Fruit fly (Drosophila melanogaster) whole organism, embryonic: ENCODE measurements around the gene ZIPIC.

ENCODE experiments used
- Atf6 ChIP-seq: fragments of 200-800 bp; sonication (Bioruptor generic); IDR thresholded peaks from 2 replicates; pipeline ENCODE4 v1.3.6; 2022; ENCODE audit warnings: missing biosample characterization, missing genetic modification characterization
- Blimp-1 ChIP-seq: fragments of 200-800 bp; sonication (Bioruptor generic); optimal IDR thresholded peaks from 3 replicates; lab custom pipeline; 2018; ENCODE audit warnings: missing biosample characterization, missing genetic modification characterization, mild to moderate bottlenecking, moderate library complexity, missing genetic modification reagents
- CG10959 ChIP-seq: fragments of 200-800 bp; sonication (Bioruptor generic); IDR thresholded peaks from 2 replicates; pipeline ENCODE4 v1.3.6; 2022; ENCODE audit warnings: missing biosample characterization, missing genetic modification characterization
- CG10979 ChIP-seq: fragments of 200-800 bp; sonication (Bioruptor generic); optimal IDR thresholded peaks from 2 replicates; lab custom pipeline; 2018; ENCODE audit warnings: missing biosample characterization, mild to moderate bottlenecking, missing genetic modification characterization, moderate library complexity
- CG13123 ChIP-seq: fragments of 200-800 bp; sonication (Bioruptor generic); optimal IDR thresholded peaks from 2 replicates; lab custom pipeline; 2016; ENCODE audit warnings: missing biosample characterization, missing genetic modification characterization
- CG14710 ChIP-seq: fragments of 200-800 bp; sonication (Bioruptor generic); optimal IDR thresholded peaks from 3 replicates; lab custom pipeline; 2019; ENCODE audit warnings: missing biosample characterization, mild to moderate bottlenecking, missing genetic modification characterization, moderate library complexity
- CG1529 ChIP-seq: fragments of 200-800 bp; sonication (Bioruptor generic); optimal IDR thresholded peaks from 3 replicates; lab custom pipeline; 2018; ENCODE audit warnings: missing biosample characterization, missing genetic modification characterization
- CG1603 ChIP-seq: fragments of 200-800 bp; sonication (Bioruptor generic); optimal IDR thresholded peaks from 2 replicates; lab custom pipeline; 2019; ENCODE audit warnings: missing biosample characterization, mild to moderate bottlenecking, missing genetic modification characterization, moderate library complexity
- CG16813 ChIP-seq: fragments of 200-800 bp; sonication (Bioruptor generic); IDR thresholded peaks from 3 replicates; pipeline ENCODE4 v1.3.6; 2022; ENCODE audit warnings: missing biosample characterization, missing genetic modification characterization; ENCODE audit not compliant: partially characterized antibody
- CG17612 ChIP-seq: fragments of 200-800 bp; sonication (Bioruptor generic); IDR thresholded peaks from 2 replicates; pipeline ENCODE4 v1.3.6; 2022; ENCODE audit warnings: missing biosample characterization, missing genetic modification characterization
- CG2712 ChIP-seq: fragments of 200-800 bp; optimal IDR thresholded peaks from 3 replicates; lab custom pipeline; 2019; ENCODE audit warnings: missing biosample characterization, mild to moderate bottlenecking, missing genetic modification characterization, moderate library complexity
- CG2889 ChIP-seq: fragments of 200-800 bp; sonication (Bioruptor generic); IDR thresholded peaks from 3 replicates; pipeline ENCODE4 v1.3.6; 2022; ENCODE audit warnings: missing biosample characterization, missing genetic modification characterization
- CG31365 ChIP-seq: fragments of 200-800 bp; sonication (Bioruptor generic); optimal IDR thresholded peaks from 2 replicates; lab custom pipeline; 2018; ENCODE audit warnings: missing biosample characterization, mild to moderate bottlenecking, missing genetic modification characterization
- CG3407 ChIP-seq: fragments of 200-800 bp; sonication (Bioruptor generic); optimal IDR thresholded peaks from 2 replicates; lab custom pipeline; 2018; ENCODE audit warnings: missing biosample characterization, mild to moderate bottlenecking, missing genetic modification characterization
- CG6175 ChIP-seq: fragments of 200-800 bp; sonication (Bioruptor generic); IDR thresholded peaks from 3 replicates; pipeline ENCODE4 v1.3.6; 2022; ENCODE audit warnings: missing biosample characterization, missing genetic modification characterization
- CG8388 ChIP-seq: fragments of 200-800 bp; sonication (Bioruptor generic); optimal IDR thresholded peaks from 2 replicates; lab custom pipeline; 2019; ENCODE audit warnings: missing biosample characterization, mild to moderate bottlenecking, missing genetic modification characterization, moderate library complexity
- CG9876 ChIP-seq: fragments of 200-800 bp; sonication (Bioruptor generic); optimal IDR thresholded peaks from 2 replicates; lab custom pipeline; 2016; ENCODE audit warnings: missing biosample characterization, missing genetic modification characterization
- Dref ChIP-seq: fragments of 200-800 bp; sonication (Bioruptor generic); IDR thresholded peaks from 2 replicates; pipeline ENCODE4 v1.3.6; 2022; ENCODE audit warnings: missing biosample characterization, missing genetic modification characterization
- Drgx ChIP-seq: fragments of 200-800 bp; sonication (Bioruptor generic); IDR thresholded peaks from 2 replicates; pipeline ENCODE4 v1.3.6; 2022; ENCODE audit warnings: missing biosample characterization, missing genetic modification characterization
- Eip74EF ChIP-seq, 2 experiments: fragments of 200-800 bp in 1 of 2; fragments of >200 bp in 1 of 2; sonication (Bioruptor generic) in 1 of 2; optimal IDR thresholded peaks; 2 replicates each; lab custom pipeline; 2017 to 2019; ENCODE audit warnings: missing biosample characterization in 2 of 2, missing genetic modification characterization in 2 of 2, mild to moderate bottlenecking in 1 of 2, moderate library complexity in 1 of 2
- Ets65A ChIP-seq: fragments of 200-800 bp; sonication (Bioruptor generic); peaks from one replicate; lab custom pipeline; 2016; ENCODE audit warnings: missing biosample characterization, missing genetic modification characterization
- H15 ChIP-seq: fragments of 200-800 bp; sonication (Bioruptor generic); IDR thresholded peaks from 3 replicates; pipeline ENCODE4 v1.3.6; 2022; ENCODE audit warnings: missing biosample characterization, missing genetic modification characterization
- HLH3B ChIP-seq: fragments of 200-800 bp; sonication (Bioruptor generic); IDR thresholded peaks from 2 replicates; pipeline ENCODE4 v1.3.6; 2022; ENCODE audit warnings: missing biosample characterization, missing genetic modification characterization
- Hr39 ChIP-seq: fragments of >200 bp; optimal IDR thresholded peaks from 2 replicates; lab custom pipeline; 2017
- Hsf ChIP-seq: fragments of 200-800 bp; sonication (Bioruptor generic); optimal IDR thresholded peaks from 3 replicates; lab custom pipeline; 2016; ENCODE audit warnings: missing biosample characterization, missing genetic modification characterization
- NfI ChIP-seq: fragments of 200-800 bp; sonication (Bioruptor generic); optimal IDR thresholded peaks from 3 replicates; lab custom pipeline; 2018; ENCODE audit warnings: missing biosample characterization, mild to moderate bottlenecking, missing genetic modification characterization, moderate library complexity
- Sox100B ChIP-seq: fragments of 200-800 bp; sonication (Bioruptor generic); optimal IDR thresholded peaks from 3 replicates; lab custom pipeline; 2018; ENCODE audit warnings: missing biosample characterization, mild to moderate bottlenecking, missing genetic modification characterization
- Sry-δ ChIP-seq: fragments of 200-800 bp; sonication (Bioruptor generic); optimal IDR thresholded peaks from 2 replicates; lab custom pipeline; 2016; ENCODE audit warnings: missing biosample characterization, missing genetic modification characterization
- TFAM ChIP-seq: fragments of 200-800 bp; sonication (Bioruptor generic); optimal IDR thresholded peaks from 2 replicates; lab custom pipeline; 2017; ENCODE audit warnings: missing biosample characterization, missing genetic modification characterization, inconsistent platforms
- Xrp1 ChIP-seq: fragments of 200-800 bp; sonication (Bioruptor generic); IDR thresholded peaks from 2 replicates; pipeline ENCODE4 v1.3.6; 2022; ENCODE audit warnings: missing biosample characterization, missing genetic modification characterization
- aop ChIP-seq: fragments of 200-800 bp; sonication (Bioruptor generic); IDR thresholded peaks from 2 replicates; pipeline ENCODE4 v1.3.6; 2022; ENCODE audit warnings: missing biosample characterization, missing genetic modification characterization
- bsh ChIP-seq, 2 experiments: fragments of 200-800 bp; sonication (Bioruptor generic); optimal IDR thresholded peaks; 2 replicates each; lab custom pipeline; 2017 to 2018; ENCODE audit warnings: mild to moderate bottlenecking in 2 of 2, missing biosample characterization in 2 of 2, missing genetic modification characterization in 2 of 2, moderate library complexity in 1 of 2
- chm ChIP-seq: fragments of 200-800 bp; sonication (Bioruptor generic); IDR thresholded peaks from 2 replicates; pipeline ENCODE4 v1.3.6; 2022; ENCODE audit warnings: missing biosample characterization, missing genetic modification characterization
- ci ChIP-seq: fragments of 200-800 bp; sonication (Bioruptor generic); IDR thresholded peaks from 3 replicates; pipeline ENCODE4 v1.3.6; 2022; ENCODE audit warnings: missing biosample characterization, missing genetic modification characterization
- gro ChIP-seq: fragments of 200-800 bp; sonication (Bioruptor generic); optimal IDR thresholded peaks from 2 replicates; lab custom pipeline; 2016; ENCODE audit warnings: missing biosample characterization, missing genetic modification characterization
- hkb ChIP-seq, 2 experiments: fragments of 200-800 bp in 1 of 2; fragments of >200 bp in 1 of 2; sonication (Bioruptor generic) in 1 of 2; IDR thresholded peaks in 1 of 2; optimal IDR thresholded peaks in 1 of 2; 2 replicates each; pipeline versions ENCODE4 v1.3.6 to Lab custom; 2017 to 2022; ENCODE audit warnings: missing biosample characterization in 1 of 2, missing genetic modification characterization in 1 of 2
- jing ChIP-seq: fragments of 200-800 bp; sonication (Bioruptor generic); optimal IDR thresholded peaks from 2 replicates; lab custom pipeline; 2018; ENCODE audit warnings: missing biosample characterization, mild to moderate bottlenecking, missing genetic modification characterization
- mam ChIP-seq: fragments of 200-800 bp; sonication (Bioruptor generic); optimal IDR thresholded peaks from 3 replicates; lab custom pipeline; 2016; ENCODE audit warnings: missing biosample characterization, missing genetic modification characterization
- nmo ChIP-seq: fragments of 200-800 bp; sonication (Bioruptor generic); optimal IDR thresholded peaks from 2 replicates; lab custom pipeline; 2018; ENCODE audit warnings: missing biosample characterization, mild to moderate bottlenecking, missing genetic modification characterization, moderate library complexity
- oc ChIP-seq: fragments of 200-800 bp; sonication (Bioruptor generic); optimal IDR thresholded peaks from 2 replicates; lab custom pipeline; 2018; ENCODE audit warnings: missing biosample characterization, mild to moderate bottlenecking, missing genetic modification characterization, moderate library complexity
- otp ChIP-seq: fragments of 200-800 bp; sonication (Bioruptor generic); IDR thresholded peaks from 3 replicates; pipeline ENCODE4, ENCODE4 v1.3.6; 2022; ENCODE audit warnings: missing biosample characterization, missing genetic modification characterization
- pfk ChIP-seq: fragments of 200-800 bp; sonication (Bioruptor generic); optimal IDR thresholded peaks from 2 replicates; lab custom pipeline; 2018; ENCODE audit warnings: missing biosample characterization, mild to moderate bottlenecking, missing genetic modification characterization, moderate library complexity
- phol ChIP-seq: fragments of 200-800 bp; sonication (Bioruptor generic); optimal IDR thresholded peaks from 3 replicates; lab custom pipeline; 2018; ENCODE audit warnings: missing biosample characterization, mild to moderate bottlenecking, missing genetic modification characterization, moderate library complexity
- pnt ChIP-seq: fragments of 200-800 bp; sonication (Bioruptor generic); optimal IDR thresholded peaks from 3 replicates; lab custom pipeline; 2016; ENCODE audit warnings: missing biosample characterization, missing genetic modification characterization
- prd ChIP-seq, 3 experiments: fragments of >200 bp in 2 of 3; fragments of 200-800 bp in 1 of 3; sonication (Bioruptor generic) in 1 of 3; optimal IDR thresholded peaks in 2 of 3; IDR thresholded peaks in 1 of 3; 2 replicates in 2 of 3; 3 replicates in 1 of 3; pipeline versions ENCODE4 v1.3.6 to Lab custom; 2017 to 2022; ENCODE audit warnings: missing biosample characterization in 1 of 3, missing genetic modification characterization in 1 of 3
- shn ChIP-seq: fragments of 200-800 bp; sonication (Bioruptor generic); optimal IDR thresholded peaks from 3 replicates; lab custom pipeline; 2016; ENCODE audit warnings: missing biosample characterization, missing genetic modification characterization
- slbo ChIP-seq: fragments of 200-800 bp; sonication (Bioruptor generic); IDR thresholded peaks from 2 replicates; pipeline ENCODE4 v1.3.6; 2022; ENCODE audit warnings: missing biosample characterization, missing genetic modification characterization
- trh ChIP-seq: fragments of 200-800 bp; sonication (Bioruptor generic); optimal IDR thresholded peaks from 2 replicates; lab custom pipeline; 2016; ENCODE audit warnings: missing biosample characterization, missing genetic modification characterization
- vfl ChIP-seq: fragments of 200-800 bp; sonication (Bioruptor generic); optimal IDR thresholded peaks from 2 replicates; lab custom pipeline; 2016; ENCODE audit warnings: missing biosample characterization, missing genetic modification characterization
- yki ChIP-seq: fragments of >200 bp; optimal IDR thresholded peaks from 3 replicates; lab custom pipeline; 2018

ZIPIC gene

DNA sequence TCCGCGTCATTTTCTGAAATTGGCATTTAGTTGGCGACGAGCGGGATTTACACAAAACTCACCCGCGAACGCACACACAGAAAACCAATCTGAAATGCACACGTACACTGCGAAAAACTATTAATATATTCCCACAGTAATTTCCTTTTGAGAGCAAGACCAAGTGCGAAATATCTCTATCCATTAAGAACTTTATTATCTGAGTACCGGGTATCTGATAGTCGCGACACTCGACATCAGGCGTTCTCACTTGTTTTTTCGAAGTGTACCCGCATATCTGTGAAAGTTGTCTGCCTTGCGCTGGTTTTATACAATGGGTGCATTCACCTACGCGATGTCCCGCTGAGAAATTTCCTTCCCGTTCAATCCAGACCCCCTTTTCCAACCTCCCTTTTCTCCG lies 39.4 kb upstream of the ZIPIC start (continued):
- TF ChIP-seq CG1603 (peak; percentile 57), CG2712 (tag; lab: Kevin White, UChicago) (peak; percentile 31), Hsf (peak; percentile 22), CG3407 (GFP tag; lab: Kevin White, UChicago) (no peak), ci (GFP tag; lab: Robert Waterston, UW) (peak; percentile 22; the same call in 1 of the 3 replicates), pnt (GFP tag; lab: Kevin White, UChicago) (peak; percentile 17), mam (GFP tag; lab: Kevin White, UChicago) (no peak), CG16813 (peak; percentile 41; the same call in 1 of the 3 replicates), Blimp-1 (GFP tag; lab: Kevin White, UChicago) (peak; percentile 50), Eip74EF (GFP tag; optimal IDR thresholded peaks at IDR 0.05; lab: Kevin White, UChicago) (no peak), aop (GFP tag; lab: Robert Waterston, UW) (no peak), HLH3B (GFP tag; lab: Robert Waterston, UW) (peak; percentile 40; the same call in 1 of the 2 replicates), Atf6 (GFP tag; lab: Robert Waterston, UW) (0 out of 2 replicates have a peak, but pooled peaks have one; percentile 11), CG14710 (peak; percentile 5), CG10979 (tag; lab: Kevin White, UChicago) (peak; percentile 34), CG17612 (GFP tag; lab: Robert Waterston, UW) (no peak), nmo (GFP tag; lab: Kevin White, UChicago) (peak; percentile 2)

DNA sequence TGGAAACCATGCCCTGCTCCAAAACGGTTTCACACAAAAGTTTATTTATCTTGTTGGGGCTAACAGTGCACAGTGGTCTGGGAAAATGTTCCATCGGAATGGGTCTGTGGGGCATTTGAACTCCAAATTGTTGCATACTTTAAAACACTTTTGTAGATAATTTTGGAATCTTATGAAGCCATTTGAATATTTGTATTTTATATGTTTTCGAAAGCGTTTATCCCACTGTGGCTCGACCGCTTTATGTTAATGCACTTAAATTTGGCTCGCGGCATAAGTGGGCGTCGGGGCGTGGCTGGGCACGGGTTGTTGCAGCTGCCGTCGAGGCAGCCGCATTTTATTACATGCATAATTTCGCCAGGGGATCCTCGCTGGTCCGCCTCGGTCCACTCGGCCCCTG lies 35.2 kb upstream of the ZIPIC start:
- TF ChIP-seq CG9876 (GFP tag; lab: Kevin White, UChicago) (no peak), CG6175 (GFP tag; lab: Robert Waterston, UW) (no peak), Xrp1 (GFP tag; lab: Robert Waterston, UW) (0 out of 2 replicates have a peak, but pooled peaks have one; percentile 18), CG13123 (GFP tag; lab: Kevin White, UChicago) (no peak), slbo (peak; percentile 22; the same call in 1 of the 2 replicates), yki (lab: Kevin White, UChicago) (no peak), Dref (GFP tag; lab: Robert Waterston, UW) (no peak), hkb (optimal IDR thresholded peaks at IDR 0.05; lab: Kevin White, UChicago) (no peak), hkb (GFP tag; IDR thresholded peaks at IDR 0.05; lab: Robert Waterston, UW) (0 out of 2 replicates have a peak, but pooled peaks have one; percentile 34), bsh (GFP tag; optimal IDR thresholded peaks at IDR 0.05; lab: Kevin White, UChicago) (peak in 1 of 2 experiments; percentile 25), CG31365 (tag; lab: Kevin White, UChicago) (no peak), ci (GFP tag; lab: Robert Waterston, UW) (0 out of 3 replicates have a peak, but pooled peaks have one; percentile 56), CG8388 (GFP tag; lab: Kevin White, UChicago) (no peak), Ets65A (peak; percentile 86), vfl (GFP tag; lab: Kevin White, UChicago) (no peak), gro (GFP tag; lab: Kevin White, UChicago) (no peak), CG10959 (GFP tag; lab: Robert Waterston, UW) (0 out of 2 replicates have a peak, but pooled peaks have one; percentile 6), CG2889 (GFP tag; lab: Robert Waterston, UW) (no peak), Sox100B (GFP tag; lab: Kevin White, UChicago) (no peak), prd (optimal IDR thresholded peaks at IDR 0.05; lab: Kevin White, UChicago) (no peak), prd (GFP tag; IDR thresholded peaks at IDR 0.05; lab: Robert Waterston, UW) (peak; percentile 24; the same call in 1 of the 3 replicates), TFAM (GFP tag; lab: Kevin White, UChicago) (no peak), Hr39 (lab: Kevin White, UChicago) (no peak), CG1529 (GFP tag; lab: Kevin White, UChicago) (no peak), NfI (no peak), trh (GFP tag; lab: Kevin White, UChicago) (no peak), pfk (GFP tag; lab: Kevin White, UChicago) (no peak), shn (GFP tag; lab: Kevin White, UChicago) (no peak), Sry-δ (GFP tag; lab: Kevin White, UChicago) (no peak), nmo (GFP tag; lab: Kevin White, UChicago) (no peak), Drgx (peak; percentile 51; the same call in 1 of the 2 replicates), H15 (GFP tag; lab: Robert Waterston, UW) (no peak), jing (GFP tag; lab: Kevin White, UChicago) (no peak), chm (GFP tag; lab: Robert Waterston, UW) (no peak), otp (no peak), phol (tag; lab: Kevin White, UChicago) (no peak), oc (tag; lab: Kevin White, UChicago) (no peak)
